Worm (Caenorhabditis elegans) whole organism, mixed stage, embryonic: ENCODE results near the gene srw-11.

Source experiments
- M03D4.4 ChIP-seq: sonication (generic microtip); optimal IDR thresholded peaks from 2 replicates; lab custom pipeline; 2017; ENCODE audit warnings: mild to moderate bottlenecking, missing genetic modification characterization, missing compliant biosample characterization
- lsy-2 ChIP-seq: fragments of 150-350 bp; optimal IDR thresholded peaks from 2 replicates; lab custom pipeline; 2014; ENCODE audit warnings: missing biosample characterization, missing genetic modification characterization
- nhr-76 ChIP-seq: sonication (generic microtip); optimal IDR thresholded peaks from 2 replicates; lab custom pipeline; 2017; ENCODE audit warnings: missing biosample characterization, missing genetic modification characterization
- pha-4 ChIP-seq: fragments of 150-350 bp; optimal IDR thresholded peaks from 2 replicates; lab custom pipeline; 2018; ENCODE audit warnings: missing biosample characterization, missing genetic modification reagents, missing genetic modification characterization
- unc-39 ChIP-seq: fragments of 150-350 bp; optimal IDR thresholded peaks from 2 replicates; lab custom pipeline; 2014; ENCODE audit warnings: missing biosample characterization, missing genetic modification characterization
- unc-62 ChIP-seq: fragments of 150-350 bp; optimal IDR thresholded peaks from 2 replicates; lab custom pipeline; 2014; ENCODE audit warnings: missing biosample characterization, missing genetic modification reagents, missing genetic modification characterization

DNA sequence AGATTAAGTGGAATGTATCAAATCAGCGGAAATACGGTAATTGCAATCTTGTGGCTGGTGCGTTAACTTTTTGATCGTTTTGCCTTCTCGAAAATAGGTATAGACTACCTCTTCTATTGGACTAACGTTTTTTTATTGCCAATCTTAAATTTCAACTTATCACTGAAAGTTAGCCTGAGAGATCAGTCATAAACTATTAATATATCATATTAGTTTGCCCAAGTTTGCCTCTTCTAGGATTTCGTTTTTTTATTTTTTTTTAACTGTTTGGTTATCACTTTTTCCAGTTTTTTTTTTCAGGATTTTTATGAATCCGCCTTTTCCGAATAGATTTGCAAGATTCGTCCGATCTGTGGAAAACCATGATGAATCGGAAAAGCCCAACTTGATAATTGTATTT, 4.3 kb upstream of the srw-11 start, which contains the start of gene kin-30:
- TF ChIP-seq lsy-2 (tag; lab: Kevin White, UChicago) (no peak), unc-39 (tag; lab: Kevin White, UChicago) (no peak), nhr-76 (tag; lab: Kevin White, UChicago) (no peak), unc-62 (GFP tag; lab: Kevin White, UChicago) (no peak), pha-4 (tag; lab: Kevin White, UChicago) (no peak), M03D4.4 (no peak)
